Worm (Caenorhabditis elegans): ENCODE measurements around the gene Y75B8A.8.

DNA sequence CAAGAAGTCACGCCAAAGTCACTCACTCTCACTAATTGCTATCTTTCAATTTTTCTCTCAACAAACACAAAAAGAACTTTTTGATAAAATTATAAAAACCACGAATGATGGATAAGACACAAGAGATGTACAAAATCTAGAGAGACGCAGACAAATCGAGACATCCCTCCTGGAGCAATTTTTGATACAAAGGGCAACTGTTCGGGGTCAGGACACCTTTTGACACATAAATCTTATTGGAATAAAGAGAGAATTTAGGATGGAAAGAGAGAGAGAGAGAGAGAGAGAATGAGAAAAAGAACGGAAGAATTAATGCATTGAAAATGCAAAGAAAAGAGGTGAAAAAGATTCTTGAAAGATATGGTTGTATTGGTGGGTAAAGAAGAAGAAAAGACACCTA, 23.5 kb upstream of the Y75B8A.8 start:
- no peak for TF ChIP-seq aly-1 (tag; optimal IDR thresholded peaks at IDR 0.05)
- TF ChIP-seq tbx-37 (GFP tag; conservative IDR thresholded peaks at IDR 0.05), result no peak
- TF ChIP-seq hnd-1 (tag; optimal IDR thresholded peaks at IDR 0.05), result no peak
- TF ChIP-seq ets-7 (tag; optimal IDR thresholded peaks at IDR 0.05), result no peak

All from whole organism, early embryonic.